Worm (Caenorhabditis elegans) whole organism, midembryonic: ENCODE measurements around the gene rps-9.

Experiments
- T22C8.4 ChIP-seq: fragments of 200-800 bp; sonication (Bioruptor generic); IDR thresholded peaks from 2 replicates; pipeline ENCODE4 v1.3.6; 2022; ENCODE audit warnings: missing genetic modification characterization, missing compliant biosample characterization
- cog-1 ChIP-seq: sonication (generic microtip); optimal IDR thresholded peaks from 2 replicates; lab custom pipeline; 2016; ENCODE audit warnings: missing genetic modification characterization, missing compliant biosample characterization
- flt-1 ChIP-seq: fragments of 200-800 bp; sonication (Bioruptor generic); IDR thresholded peaks from 2 replicates; pipeline ENCODE4 v1.3.6; 2022; ENCODE audit warnings: missing genetic modification characterization, missing compliant biosample characterization
- klf-2 ChIP-seq: fragments of 200-800 bp; sonication (Bioruptor generic); conservative IDR thresholded peaks from 2 replicates; pipeline ENCODE4 v1.3.6; 2022; ENCODE audit warnings: missing genetic modification reagents, missing genetic modification characterization, missing compliant biosample characterization
- ref-1 ChIP-seq: fragments of 200-800 bp; sonication (Bioruptor generic); conservative IDR thresholded peaks from 2 replicates; pipeline ENCODE4 v1.3.6; 2022; ENCODE audit warnings: missing genetic modification reagents, missing genetic modification characterization, missing compliant biosample characterization
- tab-1 ChIP-seq: fragments of 200-800 bp; sonication (Bioruptor generic); IDR thresholded peaks from 2 replicates; pipeline ENCODE4 v1.3.6; 2022; ENCODE audit warnings: missing genetic modification characterization, missing compliant biosample characterization
- ztf-23 ChIP-seq: fragments of 200-800 bp; sonication (Bioruptor generic); IDR thresholded peaks from 2 replicates; pipeline ENCODE4 v1.3.6; 2022; ENCODE audit warnings: missing genetic modification reagents, missing genetic modification characterization, missing compliant biosample characterization
- ztf-29 ChIP-seq: fragments of 200-800 bp; sonication (Bioruptor generic); IDR thresholded peaks from 2 replicates; pipeline ENCODE4 v1.3.6; 2022; ENCODE audit warnings: missing genetic modification reagents, missing genetic modification characterization, missing compliant biosample characterization

DNA sequence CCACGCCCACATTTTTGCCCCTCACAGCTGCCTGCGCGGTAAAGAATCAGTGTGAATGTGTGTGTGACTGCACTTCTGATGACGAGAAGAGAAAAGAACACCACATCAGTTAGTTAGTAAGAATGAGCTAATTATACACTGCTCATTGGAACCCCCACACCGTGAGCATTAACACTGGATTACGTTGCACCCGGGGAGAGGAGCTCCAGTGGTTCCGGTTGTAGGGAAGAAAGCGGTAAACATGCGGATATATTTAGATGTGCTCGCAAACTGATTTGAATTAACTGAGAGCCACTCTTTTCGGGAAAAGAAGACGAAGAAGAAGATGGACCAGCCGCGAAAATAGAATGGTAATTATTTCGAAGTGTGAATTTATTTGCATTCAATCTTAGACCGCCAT, 39.4 kb downstream of the rps-9 start:
- TF ChIP-seq cog-1 (tag; lab: Kevin White, UChicago) (no peak), T22C8.4 (GFP tag; lab: Robert Waterston, UW) (no peak), ztf-23 (no peak), ref-1 (GFP tag; lab: Robert Waterston, UW) (no peak), flt-1 (GFP tag; lab: Robert Waterston, UW) (no peak), klf-2 (no peak), ztf-29 (no peak), tab-1 (GFP tag; lab: Robert Waterston, UW) (no peak)
